Fruit fly (Drosophila melanogaster) whole organism, prepupa: ENCODE results near the gene plh.

Source experiments
- Blimp-1 ChIP-seq: fragments of 200-800 bp; sonication (Bioruptor generic); optimal IDR thresholded peaks from 3 replicates; lab custom pipeline; 2017; ENCODE audit warnings: missing biosample characterization, missing genetic modification characterization, mild to moderate bottlenecking, moderate library complexity, missing genetic modification reagents
- CG11294 ChIP-seq: fragments of 200-800 bp; sonication (Bioruptor generic); IDR thresholded peaks from 2 replicates; pipeline ENCODE4 v1.3.6; 2022; ENCODE audit warnings: missing biosample characterization, missing genetic modification characterization
- CG16779 ChIP-seq: fragments of 200-800 bp; sonication (Bioruptor generic); optimal IDR thresholded peaks from 3 replicates; lab custom pipeline; 2017; ENCODE audit warnings: missing biosample characterization, mild to moderate bottlenecking, missing genetic modification characterization
- CG4318 ChIP-seq: fragments of 200-800 bp; sonication (Bioruptor generic); optimal IDR thresholded peaks from 3 replicates; lab custom pipeline; 2017; ENCODE audit warnings: missing biosample characterization, mild to moderate bottlenecking, missing genetic modification characterization
- CG6163 ChIP-seq: fragments of 200-800 bp; sonication (Bioruptor generic); IDR thresholded peaks from 3 replicates; pipeline ENCODE4 v1.3.6; 2022; ENCODE audit warnings: missing biosample characterization, missing genetic modification characterization
- CG6276 ChIP-seq: fragments of 200-800 bp; sonication (Bioruptor generic); optimal IDR thresholded peaks from 2 replicates; lab custom pipeline; 2017; ENCODE audit warnings: missing biosample characterization, mild to moderate bottlenecking, missing genetic modification characterization
- CG6854 ChIP-seq: fragments of 200-800 bp; sonication (Bioruptor generic); optimal IDR thresholded peaks from 2 replicates; lab custom pipeline; 2017; ENCODE audit warnings: missing biosample characterization, mild to moderate bottlenecking, missing genetic modification characterization
- CG9139 ChIP-seq: fragments of 200-800 bp; sonication (Bioruptor generic); optimal IDR thresholded peaks from 3 replicates; lab custom pipeline; 2017; ENCODE audit warnings: missing biosample characterization, mild to moderate bottlenecking, missing genetic modification characterization
- Gug ChIP-seq: fragments of 200-800 bp; sonication (Bioruptor generic); IDR thresholded peaks from 2 replicates; pipeline ENCODE4 v1.3.6; 2022; ENCODE audit warnings: missing biosample characterization, missing genetic modification characterization
- Smox ChIP-seq: fragments of 200-800 bp; sonication (Bioruptor generic); optimal IDR thresholded peaks from 3 replicates; lab custom pipeline; 2016; ENCODE audit warnings: missing biosample characterization, missing genetic modification characterization
- acj6 ChIP-seq: fragments of 200-800 bp; sonication (Bioruptor generic); optimal IDR thresholded peaks from 3 replicates; lab custom pipeline; 2016; ENCODE audit warnings: missing biosample characterization, missing genetic modification characterization
- svp ChIP-seq: fragments of 200-800 bp; sonication (Bioruptor generic); peaks from one replicate; lab custom pipeline; 2016; ENCODE audit warnings: missing biosample characterization, missing genetic modification characterization

- no peak for TF ChIP-seq CG9139 (GFP tag; lab: Kevin White, UChicago)
- peak; percentile 91 for TF ChIP-seq svp (GFP tag; lab: Kevin White, UChicago)
- peak; percentile 49 for TF ChIP-seq acj6 (GFP tag; lab: Kevin White, UChicago)
- TF ChIP-seq CG6854 = peak; percentile 77
- peak; percentile 90 for TF ChIP-seq Blimp-1 (GFP tag; lab: Kevin White, UChicago)
- no peak for TF ChIP-seq CG6276 (GFP tag; lab: Kevin White, UChicago)
- peak; percentile 2 for TF ChIP-seq CG4318 (GFP tag; lab: Kevin White, UChicago)
- peak; percentile 58; the same call in 2 of the 3 replicates for TF ChIP-seq CG6163 (GFP tag; lab: Robert Waterston, UW)
- TF ChIP-seq Gug = no peak
- TF ChIP-seq CG11294 (GFP tag; lab: Robert Waterston, UW) = no peak
- peak; percentile 72 for TF ChIP-seq Smox (GFP tag; lab: Kevin White, UChicago)
- no peak for TF ChIP-seq CG16779
Observed at dm6 chr3R:4960898-4961819, 49.7 kb downstream of the plh start, which contains the start of gene Jhbp2.
